Fruit fly (Drosophila melanogaster) whole organism, wandering third instar larva: ENCODE results near the gene Ptip.

Experiments used
- Abd-B ChIP-seq: fragments of >200 bp; optimal IDR thresholded peaks from 2 replicates; lab custom pipeline; 2017; ENCODE audit warnings: missing biosample characterization, missing genetic modification characterization
- CG32264 ChIP-seq: fragments of 200-800 bp; sonication (Bioruptor generic); optimal IDR thresholded peaks from 2 replicates; lab custom pipeline; 2016; ENCODE audit warnings: missing biosample characterization, missing genetic modification characterization
- CG9705 ChIP-seq: fragments of 200-800 bp; sonication (Bioruptor generic); optimal IDR thresholded peaks from 2 replicates; lab custom pipeline; 2018; ENCODE audit warnings: missing biosample characterization, mild to moderate bottlenecking, missing genetic modification characterization
- CrebA ChIP-seq: fragments of 200-800 bp; sonication (Bioruptor generic); optimal IDR thresholded peaks from 2 replicates; lab custom pipeline; 2016; ENCODE audit warnings: missing biosample characterization, mild to moderate bottlenecking, missing genetic modification characterization, borderline replicate concordance
- Dfd ChIP-seq: fragments of >200 bp; optimal IDR thresholded peaks from 2 replicates; lab custom pipeline; 2017; ENCODE audit warnings: missing biosample characterization, missing genetic modification characterization
- Dif ChIP-seq: fragments of 200-275, 200-300 bp; sonication (Bioruptor generic); optimal IDR thresholded peaks from 2 replicates; lab custom pipeline; 2018; ENCODE audit warnings: missing biosample characterization, missing genetic modification characterization; ENCODE audit not compliant: partially characterized antibody
- GATAd ChIP-seq: sonication (Bioruptor generic); optimal IDR thresholded peaks from 2 replicates; lab custom pipeline; 2016; ENCODE audit warnings: missing biosample characterization, missing genetic modification characterization
- HLH106 ChIP-seq: fragments of 200-800 bp; optimal IDR thresholded peaks from 3 replicates; lab custom pipeline; 2019; ENCODE audit warnings: missing biosample characterization, mild to moderate bottlenecking, missing genetic modification characterization, moderate library complexity
- Hnf4 ChIP-seq: fragments of 200-800 bp; sonication (Bioruptor generic); optimal IDR thresholded peaks from 2 replicates; lab custom pipeline; 2016; ENCODE audit warnings: missing biosample characterization, mild to moderate bottlenecking, missing genetic modification characterization
- Hr83 ChIP-seq: fragments of 200-300 bp; sonication (Bioruptor generic); optimal IDR thresholded peaks from 2 replicates; lab custom pipeline; 2016; ENCODE audit warnings: missing biosample characterization, mild to moderate bottlenecking, missing genetic modification characterization, moderate library complexity; ENCODE audit not compliant: poor library complexity, severe bottlenecking
- Jra ChIP-seq: sonication (Bioruptor generic); optimal IDR thresholded peaks from 2 replicates; lab custom pipeline; 2016; ENCODE audit warnings: missing biosample characterization, missing genetic modification characterization
- Mio ChIP-seq: sonication (Bioruptor generic); optimal IDR thresholded peaks from 2 replicates; lab custom pipeline; 2016; ENCODE audit warnings: missing biosample characterization, missing genetic modification characterization
- Myc ChIP-seq: fragments of >200 bp; optimal IDR thresholded peaks from 2 replicates; lab custom pipeline; 2017
- N ChIP-seq: fragments of >200 bp; optimal IDR thresholded peaks from 2 replicates; lab custom pipeline; 2018; ENCODE audit warnings: missing biosample characterization, missing external identifiers, missing genetic modification characterization
- OdsH ChIP-seq: fragments of 200-800 bp; sonication (Bioruptor generic); optimal IDR thresholded peaks from 2 replicates; lab custom pipeline; 2016; ENCODE audit warnings: missing biosample characterization, mild to moderate bottlenecking, missing genetic modification characterization
- Rel ChIP-seq, 2 experiments: fragments of 200-800 bp; sonication (Bioruptor generic) in 1 of 2; optimal IDR thresholded peaks; 2 replicates in 1 of 2; 3 replicates in 1 of 2; lab custom pipeline; 2016 to 2019; ENCODE audit warnings: mild to moderate bottlenecking in 2 of 2, missing biosample characterization in 2 of 2, missing genetic modification characterization in 2 of 2, moderate library complexity in 1 of 2
- br ChIP-seq: fragments of 200-800 bp; sonication (Bioruptor generic); optimal IDR thresholded peaks from 2 replicates; lab custom pipeline; 2016; ENCODE audit warnings: missing biosample characterization, missing genetic modification characterization
- brk ChIP-seq: fragments of 200-800 bp; sonication (Bioruptor generic); optimal IDR thresholded peaks from 2 replicates; lab custom pipeline; 2016; ENCODE audit warnings: missing biosample characterization, mild to moderate bottlenecking, missing genetic modification characterization
- dl ChIP-seq, 2 experiments: fragments of 175-275, 200-275 bp in 1 of 2; fragments of 200-275 bp in 1 of 2; sonication (Bioruptor generic); optimal IDR thresholded peaks; lab custom pipeline; 2018; ENCODE audit warnings: mild to moderate bottlenecking in 2 of 2, missing biosample characterization in 2 of 2, missing genetic modification characterization in 2 of 2, moderate library complexity in 2 of 2; ENCODE audit not compliant: partially characterized antibody in 2 of 2, insufficient read depth in 1 of 2
- dmrt93B ChIP-seq: fragments of 200-800 bp; sonication (Bioruptor generic); optimal IDR thresholded peaks from 2 replicates; lab custom pipeline; 2018; ENCODE audit warnings: missing biosample characterization, mild to moderate bottlenecking, missing genetic modification characterization
- dsf ChIP-seq: sonication (Bioruptor generic); optimal IDR thresholded peaks from 2 replicates; lab custom pipeline; 2016; ENCODE audit warnings: missing biosample characterization, missing genetic modification characterization, borderline replicate concordance
- ey ChIP-seq: fragments of 200-800 bp; sonication (Bioruptor generic); optimal IDR thresholded peaks from 2 replicates; lab custom pipeline; 2016; ENCODE audit warnings: missing biosample characterization, missing genetic modification characterization
- foxo ChIP-seq, 2 experiments: fragments of 200-800 bp; sonication (Bioruptor generic); optimal IDR thresholded peaks; 2 replicates in 1 of 2; 3 replicates in 1 of 2; lab custom pipeline; 2016 to 2017; ENCODE audit warnings: missing biosample characterization in 2 of 2, missing genetic modification characterization in 2 of 2
- fru ChIP-seq: fragments of 200-800 bp; sonication (Bioruptor generic); optimal IDR thresholded peaks from 3 replicates; lab custom pipeline; 2016; ENCODE audit warnings: missing biosample characterization, mild to moderate bottlenecking, missing genetic modification characterization
- h ChIP-seq: fragments of 200-800 bp; sonication (Bioruptor generic); optimal IDR thresholded peaks from 3 replicates; lab custom pipeline; 2016; ENCODE audit warnings: missing biosample characterization, mild to moderate bottlenecking, missing genetic modification characterization
- jim ChIP-seq: fragments of 175-275, 200-325 bp; sonication (Bioruptor generic); optimal IDR thresholded peaks from 2 replicates; lab custom pipeline; 2016; ENCODE audit warnings: missing biosample characterization, mild to moderate bottlenecking, missing genetic modification characterization
- lola ChIP-seq: fragments of >200 bp; optimal IDR thresholded peaks from 2 replicates; lab custom pipeline; 2017; ENCODE audit warnings: missing biosample characterization, missing genetic modification characterization
- psq ChIP-seq: fragments of 200-800 bp; sonication (Bioruptor generic); optimal IDR thresholded peaks from 3 replicates; lab custom pipeline; 2017; ENCODE audit warnings: missing biosample characterization, mild to moderate bottlenecking, missing genetic modification characterization, moderate library complexity
- rgr ChIP-seq: fragments of 200-800 bp; sonication (Bioruptor generic); optimal IDR thresholded peaks from 3 replicates; lab custom pipeline; 2016; ENCODE audit warnings: missing biosample characterization, mild to moderate bottlenecking, missing genetic modification characterization
- sage ChIP-seq: fragments of 200-800 bp; sonication (Bioruptor generic); optimal IDR thresholded peaks from 2 replicates; lab custom pipeline; 2016; ENCODE audit warnings: missing biosample characterization, mild to moderate bottlenecking, missing genetic modification characterization
- sv ChIP-seq: fragments of 200-800 bp; sonication (Bioruptor generic); optimal IDR thresholded peaks from 3 replicates; lab custom pipeline; 2016; ENCODE audit warnings: missing biosample characterization, missing genetic modification characterization
- tai ChIP-seq: sonication (Bioruptor generic); optimal IDR thresholded peaks from 2 replicates; lab custom pipeline; 2016; ENCODE audit warnings: missing biosample characterization, missing genetic modification characterization
- usp ChIP-seq: fragments of >200 bp; optimal IDR thresholded peaks from 2 replicates; lab custom pipeline; 2017; ENCODE audit warnings: missing biosample characterization, missing genetic modification characterization
- woc ChIP-seq: sonication (Bioruptor generic); optimal IDR thresholded peaks from 2 replicates; lab custom pipeline; 2016; ENCODE audit warnings: missing biosample characterization, mild to moderate bottlenecking, missing genetic modification characterization

Gene Ptip

DNA sequence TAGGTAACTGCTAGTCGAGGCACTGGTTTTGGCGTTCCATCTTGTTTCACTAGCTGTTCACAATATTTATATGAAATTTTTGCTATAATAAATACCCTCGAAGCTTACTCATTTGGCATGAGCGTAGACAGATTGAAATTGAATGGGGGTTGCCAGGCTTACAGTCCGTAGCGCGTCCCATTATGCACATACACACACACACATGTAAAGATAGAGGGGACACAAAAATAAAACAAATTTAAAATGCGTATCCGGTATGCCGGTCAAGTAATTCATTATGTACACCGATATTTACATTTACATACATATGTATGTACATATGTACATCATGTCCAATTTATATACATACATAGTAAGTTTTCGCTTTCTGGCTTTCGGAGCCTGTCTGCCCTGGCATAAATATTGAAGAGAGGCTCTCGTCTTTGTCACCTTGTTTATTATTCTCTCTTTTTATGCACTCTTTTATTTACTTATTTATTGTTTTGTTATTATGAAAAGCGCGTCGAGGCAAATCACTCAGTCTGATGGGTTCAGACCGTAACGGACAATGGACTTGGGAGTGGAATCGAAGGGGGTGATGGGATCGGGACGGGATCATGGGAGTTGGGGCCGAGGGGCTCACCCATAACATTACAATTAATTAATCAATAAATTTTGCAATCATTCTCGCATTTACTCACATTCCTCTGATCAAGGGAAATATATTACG lies 30.5 kb upstream of the Ptip start:
- TF ChIP-seq CG32264 = no peak
- TF ChIP-seq Jra (GFP tag; lab: Kevin White, UChicago) = no peak
- no peak for TF ChIP-seq N (GFP tag; lab: Kevin White, UChicago)
- no peak for TF ChIP-seq HLH106 (tag; lab: Kevin White, UChicago)
- TF ChIP-seq ey (GFP tag; lab: Kevin White, UChicago) = peak; percentile 10
- peak; percentile 21 for TF ChIP-seq br (GFP tag; lab: Kevin White, UChicago)
- TF ChIP-seq Abd-B (GFP tag; lab: Kevin White, UChicago) = no peak
- TF ChIP-seq dl (GFP tag; optimal IDR thresholded peaks at IDR 0.05; lab: Kevin White, UChicago; ENCODE audit: insufficient read depth in 1 of 2, partially characterized antibody in 2 of 2) = no peak
- TF ChIP-seq tai (GFP tag; lab: Kevin White, UChicago) = no peak
- TF ChIP-seq dmrt93B (GFP tag; lab: Kevin White, UChicago) = no peak
- TF ChIP-seq rgr = peak; percentile 18
- TF ChIP-seq GATAd (GFP tag; lab: Kevin White, UChicago) = no peak
- TF ChIP-seq foxo (GFP tag; optimal IDR thresholded peaks at IDR 0.05; lab: Kevin White, UChicago) = peak in 1 of 2 experiments; percentile 36

- TF ChIP-seq jim = no peak
- no peak for TF ChIP-seq Dif (GFP tag; lab: Kevin White, UChicago)
- TF ChIP-seq ey (GFP tag; lab: Kevin White, UChicago) = no peak
- TF ChIP-seq Abd-B (GFP tag; lab: Kevin White, UChicago) = no peak
- TF ChIP-seq fru (GFP tag; lab: Kevin White, UChicago) = no peak
- no peak for TF ChIP-seq sage (GFP tag; lab: Kevin White, UChicago)
- no peak for TF ChIP-seq CG9705 (GFP tag; lab: Kevin White, UChicago)
- no peak for TF ChIP-seq psq (GFP tag; lab: Kevin White, UChicago)
- no peak for TF ChIP-seq N (GFP tag; lab: Kevin White, UChicago)
- TF ChIP-seq Hnf4 = no peak
- TF ChIP-seq GATAd (GFP tag; lab: Kevin White, UChicago) = no peak
- TF ChIP-seq Mio (GFP tag; lab: Kevin White, UChicago) = no peak
- TF ChIP-seq tai (GFP tag; lab: Kevin White, UChicago) = no peak
- TF ChIP-seq dmrt93B (GFP tag; lab: Kevin White, UChicago) = no peak
- TF ChIP-seq Rel (GFP tag; optimal IDR thresholded peaks at IDR 0.05; lab: Kevin White, UChicago) = no peak
- no peak for TF ChIP-seq Rel (tag; optimal IDR thresholded peaks at IDR 0.05; lab: Kevin White, UChicago)
- TF ChIP-seq CrebA (GFP tag; lab: Kevin White, UChicago) = no peak
- TF ChIP-seq Dfd = no peak
- TF ChIP-seq Myc (lab: Kevin White, UChicago) = no peak
- TF ChIP-seq CG32264 = no peak
Measured at dm6 chr3L:14056816-14057215, 27.9 kb upstream of the Ptip start.

dm6 chr3L:14055815-14056516 lies 27.0 kb upstream of the Ptip start:
- TF ChIP-seq Dif (GFP tag; lab: Kevin White, UChicago) (peak; percentile 9), Hr83 (GFP tag; lab: Kevin White, UChicago) (peak; percentile 48), rgr (no peak), Rel (GFP tag; optimal IDR thresholded peaks at IDR 0.05; lab: Kevin White, UChicago) (no peak), Rel (tag; optimal IDR thresholded peaks at IDR 0.05; lab: Kevin White, UChicago) (peak; percentile 35), lola (GFP tag; lab: Kevin White, UChicago) (no peak), Jra (GFP tag; lab: Kevin White, UChicago) (peak; percentile 54)
- TF ChIP-seq, all 38 proteins: peak for 4

DNA sequence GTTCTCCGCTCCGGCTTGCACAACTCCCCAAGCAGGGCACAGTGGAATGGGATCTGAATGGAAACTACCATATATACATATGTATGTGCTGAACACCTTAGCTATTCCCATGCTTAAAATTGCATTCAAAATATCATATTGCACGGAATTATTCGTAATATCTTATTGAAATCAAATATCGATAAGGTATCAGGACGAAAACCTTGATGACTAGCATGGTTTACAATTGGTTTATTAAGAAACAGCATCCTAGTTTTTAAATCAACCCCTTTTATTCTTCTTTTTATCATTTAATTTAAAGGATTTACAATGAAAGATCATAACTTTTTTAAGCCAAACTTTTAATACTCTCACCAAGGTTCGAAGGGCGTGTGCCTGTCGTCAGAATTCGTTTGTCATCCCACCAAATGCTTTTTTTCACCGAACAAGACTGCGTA lies 26.4 kb upstream of the Ptip start:
- TF ChIP-seq dsf (GFP tag; lab: Kevin White, UChicago) = no peak
- no peak for TF ChIP-seq Hr83 (GFP tag; lab: Kevin White, UChicago)
- TF ChIP-seq psq (GFP tag; lab: Kevin White, UChicago) = peak; percentile 60
- TF ChIP-seq lola (GFP tag; lab: Kevin White, UChicago) = no peak
- peak; percentile 77 for TF ChIP-seq h (GFP tag; lab: Kevin White, UChicago)
- TF ChIP-seq CrebA (GFP tag; lab: Kevin White, UChicago) = no peak
- TF ChIP-seq OdsH = peak; percentile 75
- TF ChIP-seq Jra (GFP tag; lab: Kevin White, UChicago) = no peak
- TF ChIP-seq Mio (GFP tag; lab: Kevin White, UChicago) = no peak
- no peak for TF ChIP-seq sage (GFP tag; lab: Kevin White, UChicago)
- TF ChIP-seq foxo (GFP tag; optimal IDR thresholded peaks at IDR 0.05; lab: Kevin White, UChicago) = peak in 1 of 2 experiments; percentile 73
- no peak for TF ChIP-seq CG9705 (GFP tag; lab: Kevin White, UChicago)
- no peak for TF ChIP-seq Hnf4
- TF ChIP-seq dl (GFP tag; optimal IDR thresholded peaks at IDR 0.05; lab: Kevin White, UChicago; ENCODE audit: insufficient read depth in 1 of 2, partially characterized antibody in 2 of 2) = no peak
- TF ChIP-seq Abd-B (GFP tag; lab: Kevin White, UChicago) = no peak
- TF ChIP-seq usp (GFP tag; lab: Kevin White, UChicago) = no peak
- no peak for TF ChIP-seq brk (GFP tag; lab: Kevin White, UChicago)
- peak; percentile 50 for TF ChIP-seq dmrt93B (GFP tag; lab: Kevin White, UChicago)
- TF ChIP-seq rgr = peak; percentile 74
- peak; percentile 64 for TF ChIP-seq fru (GFP tag; lab: Kevin White, UChicago)
- no peak for TF ChIP-seq tai (GFP tag; lab: Kevin White, UChicago)
- no peak for TF ChIP-seq GATAd (GFP tag; lab: Kevin White, UChicago)
- no peak for TF ChIP-seq N (GFP tag; lab: Kevin White, UChicago)
- no peak for TF ChIP-seq Dif (GFP tag; lab: Kevin White, UChicago)
- no peak for TF ChIP-seq sv (GFP tag; lab: Kevin White, UChicago)
- TF ChIP-seq Myc (lab: Kevin White, UChicago) = no peak
- no peak for TF ChIP-seq Rel (GFP tag; optimal IDR thresholded peaks at IDR 0.05; lab: Kevin White, UChicago)
- TF ChIP-seq Rel (tag; optimal IDR thresholded peaks at IDR 0.05; lab: Kevin White, UChicago) = no peak
- peak; percentile 66 for TF ChIP-seq ey (GFP tag; lab: Kevin White, UChicago)
- TF ChIP-seq woc (GFP tag; lab: Kevin White, UChicago) = peak; percentile 70
- peak; percentile 16 for TF ChIP-seq CG32264
- no peak for TF ChIP-seq Dfd
